Worm (Caenorhabditis elegans) whole organism, L4 larva: ENCODE data around the gene F53F1.3.

Experiments
- F10B5.3 ChIP-seq: sonication (generic microtip); optimal IDR thresholded peaks from 2 replicates; lab custom pipeline; 2016; ENCODE audit warnings: mild to moderate bottlenecking, missing genetic modification characterization, missing compliant biosample characterization
- F26F4.8 ChIP-seq: fragments of 200-800 bp; sonication (Bioruptor generic); conservative IDR thresholded peaks from 2 replicates; pipeline ENCODE4 v1.3.6; 2022; ENCODE audit warnings: missing genetic modification characterization, missing compliant biosample characterization
- F44E2.7 ChIP-seq: fragments of 200-800 bp; sonication (Bioruptor generic); IDR thresholded peaks from 2 replicates; pipeline ENCODE4 v2.1.2; 2022; ENCODE audit warnings: missing genetic modification characterization, missing compliant biosample characterization
- R02D3.7 ChIP-seq: fragments of 150-350 bp; sonication (generic microtip); optimal IDR thresholded peaks from 3 replicates; lab custom pipeline; 2014; ENCODE audit warnings: missing biosample characterization, missing genetic modification characterization
- T20F7.1 ChIP-seq: fragments of 200-800 bp; sonication (Bioruptor generic); optimal IDR thresholded peaks from 2 replicates; lab custom pipeline; 2018; ENCODE audit warnings: mild to moderate bottlenecking, missing genetic modification characterization, missing compliant biosample characterization
- Y5F2A.4 ChIP-seq: fragments of 200-800 bp; sonication (Bioruptor generic); optimal IDR thresholded peaks from 2 replicates; lab custom pipeline; 2018; ENCODE audit warnings: mild to moderate bottlenecking, missing genetic modification characterization, missing compliant biosample characterization
- Y75B8A.6 ChIP-seq: fragments of 200-800 bp; sonication (Bioruptor generic); IDR thresholded peaks from 2 replicates; pipeline ENCODE4 v1.3.6; 2022; ENCODE audit warnings: missing genetic modification reagents, missing genetic modification characterization, missing compliant biosample characterization
- ZK546.5 ChIP-seq, 2 experiments: sonication (generic microtip); optimal IDR thresholded peaks; 2 replicates each; lab custom pipeline; 2017; ENCODE audit warnings: missing biosample characterization in 2 of 2, missing genetic modification characterization in 2 of 2
- aha-1 ChIP-seq: fragments of 150-350 bp; peaks from one replicate; lab custom pipeline; 2014; ENCODE audit warnings: missing biosample characterization, missing genetic modification characterization
- aly-2 ChIP-seq: sonication (generic microtip); optimal IDR thresholded peaks from 2 replicates; lab custom pipeline; 2018; ENCODE audit warnings: missing biosample characterization, missing genetic modification characterization
- arid-1 ChIP-seq: fragments of 200-800 bp; sonication (Bioruptor generic); conservative IDR thresholded peaks from 2 replicates; pipeline ENCODE4 v1.3.6; 2022; ENCODE audit warnings: missing genetic modification reagents, missing genetic modification characterization, missing compliant biosample characterization
- attf-4 ChIP-seq: sonication (generic microtip); optimal IDR thresholded peaks from 3 replicates; lab custom pipeline; 2017; ENCODE audit warnings: missing biosample characterization, missing genetic modification characterization
- ceh-20 ChIP-seq: fragments of 200-800 bp; sonication (Bioruptor generic); IDR thresholded peaks from 2 replicates; pipeline ENCODE4 v1.3.6; 2022; ENCODE audit warnings: missing genetic modification reagents, missing genetic modification characterization, missing compliant biosample characterization
- ceh-28 ChIP-seq: fragments of 150-350 bp; optimal IDR thresholded peaks from 2 replicates; lab custom pipeline; 2014; ENCODE audit warnings: missing biosample characterization, missing genetic modification reagents, missing genetic modification characterization
- ceh-32 ChIP-seq: sonication (generic microtip); optimal IDR thresholded peaks from 2 replicates; lab custom pipeline; 2016; ENCODE audit warnings: mild to moderate bottlenecking, missing genetic modification characterization, missing compliant biosample characterization; ENCODE audit not compliant: poor library complexity
- ceh-82 ChIP-seq: sonication (generic microtip); optimal IDR thresholded peaks from 2 replicates; lab custom pipeline; 2017; ENCODE audit warnings: missing biosample characterization, missing genetic modification characterization
- ces-1 ChIP-seq: fragments of 150-350 bp; sonication (generic microtip); optimal IDR thresholded peaks from 4 replicates; lab custom pipeline; 2014; ENCODE audit warnings: missing biosample characterization, missing genetic modification reagents, missing genetic modification characterization
- cey-2 ChIP-seq: sonication (generic microtip); optimal IDR thresholded peaks from 3 replicates; lab custom pipeline; 2017; ENCODE audit warnings: missing genetic modification characterization, mild to moderate bottlenecking, missing compliant biosample characterization, antibody characterized with exemption, borderline replicate concordance; ENCODE audit not compliant: insufficient read depth
- ctbp-1 ChIP-seq: fragments of 200-800 bp; sonication (Bioruptor generic); IDR thresholded peaks from 2 replicates; pipeline ENCODE4 v1.3.6; 2022; ENCODE audit warnings: missing genetic modification reagents, missing genetic modification characterization, missing compliant biosample characterization
- daf-16 ChIP-seq, 3 experiments: sonication (generic microtip); optimal IDR thresholded peaks; 2 replicates each; lab custom pipeline; 2016 to 2017; ENCODE audit warnings: missing genetic modification characterization in 3 of 3, missing genetic modification reagents in 3 of 3, mild to moderate bottlenecking in 2 of 3, missing compliant biosample characterization in 2 of 3, missing biosample characterization in 1 of 3, moderate library complexity in 1 of 3
- daf-19 ChIP-seq: fragments of 200-800 bp; sonication (Bioruptor generic); conservative IDR thresholded peaks from 2 replicates; pipeline ENCODE4 v1.3.6; 2022; ENCODE audit warnings: missing genetic modification characterization, missing compliant biosample characterization
- duxl-1 ChIP-seq: sonication (generic microtip); optimal IDR thresholded peaks from 2 replicates; lab custom pipeline; 2016; ENCODE audit warnings: mild to moderate bottlenecking, missing genetic modification characterization, moderate library complexity, missing compliant biosample characterization; ENCODE audit not compliant: poor library complexity
- egl-27 ChIP-seq: sonication (generic microtip); optimal IDR thresholded peaks from 3 replicates; lab custom pipeline; 2017; ENCODE audit warnings: missing biosample characterization, missing genetic modification reagents, missing genetic modification characterization
- egl-43 ChIP-seq: fragments of 200-800 bp; sonication (Bioruptor generic); IDR thresholded peaks from 2 replicates; pipeline ENCODE4 v1.3.6; 2022; ENCODE audit warnings: missing genetic modification reagents, missing genetic modification characterization, missing compliant biosample characterization
- fkh-10 ChIP-seq: fragments of 150-350 bp; optimal IDR thresholded peaks from 2 replicates; lab custom pipeline; 2014; ENCODE audit warnings: missing biosample characterization, missing genetic modification reagents, missing genetic modification characterization
- fos-1 ChIP-seq: fragments of 150-350 bp; optimal IDR thresholded peaks from 2 replicates; lab custom pipeline; 2014; ENCODE audit warnings: missing biosample characterization, missing genetic modification characterization
- hif-1 ChIP-seq, 2 experiments: sonication (generic microtip); optimal IDR thresholded peaks; 2 replicates each; lab custom pipeline; 2016 to 2017; ENCODE audit warnings: missing compliant biosample characterization in 2 of 2, missing genetic modification characterization in 2 of 2, missing genetic modification reagents in 2 of 2, missing genotype in 2 of 2, mild to moderate bottlenecking in 1 of 2
- hlh-30 ChIP-seq: sonication (generic microtip); optimal IDR thresholded peaks from 2 replicates; lab custom pipeline; 2017; ENCODE audit warnings: antibody characterized with exemption, mild to moderate bottlenecking, missing genetic modification characterization, missing compliant biosample characterization; ENCODE audit not compliant: insufficient read depth
- lim-7 ChIP-seq: fragments of 200-800 bp; sonication (Bioruptor generic); IDR thresholded peaks from 2 replicates; pipeline ENCODE4 v1.3.6; 2022; ENCODE audit warnings: missing genetic modification characterization, missing compliant biosample characterization
- lin-1 ChIP-seq: fragments of 200-800 bp; sonication (Bioruptor generic); IDR thresholded peaks from 2 replicates; pipeline ENCODE4 v1.3.6; 2022; ENCODE audit warnings: missing genetic modification reagents, missing genetic modification characterization, missing compliant biosample characterization
- lin-29 ChIP-seq: fragments of 200-800 bp; sonication (Bioruptor generic); IDR thresholded peaks from 2 replicates; pipeline ENCODE4 v1.3.6; 2022; ENCODE audit warnings: missing genetic modification reagents, missing genetic modification characterization, missing compliant biosample characterization
- lin-38 ChIP-seq: fragments of 200-800 bp; sonication (Bioruptor generic); IDR thresholded peaks from 2 replicates; pipeline ENCODE4 v1.3.6; 2022; ENCODE audit warnings: missing genetic modification reagents, missing genetic modification characterization, missing compliant biosample characterization
- mep-1 ChIP-seq: fragments of 150-350 bp; sonication (generic microtip); optimal IDR thresholded peaks from 3 replicates; lab custom pipeline; 2014; ENCODE audit warnings: missing biosample characterization, missing genetic modification characterization
- mes-2 ChIP-seq: sonication (generic microtip); optimal IDR thresholded peaks from 2 replicates; lab custom pipeline; 2016; ENCODE audit warnings: missing genotype, mild to moderate bottlenecking, missing genetic modification characterization, missing compliant biosample characterization; ENCODE audit not compliant: poor library complexity, severe bottlenecking
- mxl-2 ChIP-seq: fragments of 200-800 bp; sonication (Bioruptor generic); conservative IDR thresholded peaks from 2 replicates; pipeline ENCODE4 v1.3.6; 2022; ENCODE audit warnings: missing genetic modification reagents, missing genetic modification characterization, missing compliant biosample characterization
- nhr-10 ChIP-seq: fragments of 150-350 bp; optimal IDR thresholded peaks from 2 replicates; lab custom pipeline; 2014; ENCODE audit warnings: missing biosample characterization, missing genetic modification characterization
- nhr-111 ChIP-seq: fragments of 200-800 bp; sonication (Bioruptor generic); optimal IDR thresholded peaks from 2 replicates; lab custom pipeline; 2018; ENCODE audit warnings: mild to moderate bottlenecking, missing genetic modification characterization, missing compliant biosample characterization
- nhr-237 ChIP-seq: sonication (generic microtip); optimal IDR thresholded peaks from 2 replicates; lab custom pipeline; 2017; ENCODE audit warnings: missing biosample characterization, missing genetic modification characterization
- nhr-48 ChIP-seq: sonication (generic microtip); optimal IDR thresholded peaks from 2 replicates; lab custom pipeline; 2016; ENCODE audit warnings: mild to moderate bottlenecking, missing genetic modification characterization, missing compliant biosample characterization
- nhr-76 ChIP-seq: fragments of 150-350 bp; optimal IDR thresholded peaks from 2 replicates; lab custom pipeline; 2014; ENCODE audit warnings: missing biosample characterization, missing genetic modification characterization
- pqm-1 ChIP-seq: sonication (generic microtip); optimal IDR thresholded peaks from 2 replicates; lab custom pipeline; 2017; ENCODE audit warnings: missing biosample characterization, missing genetic modification characterization
- sdz-12 ChIP-seq: fragments of 200-800 bp; sonication (Bioruptor generic); optimal IDR thresholded peaks from 2 replicates; lab custom pipeline; 2018; ENCODE audit warnings: mild to moderate bottlenecking, missing genetic modification characterization, missing compliant biosample characterization
- spr-1 ChIP-seq: sonication (generic microtip); optimal IDR thresholded peaks from 2 replicates; lab custom pipeline; 2016; ENCODE audit warnings: mild to moderate bottlenecking, missing genetic modification characterization, missing compliant biosample characterization
- tra-1 ChIP-seq: fragments of 200-800 bp; sonication (Bioruptor generic); IDR thresholded peaks from 2 replicates; pipeline ENCODE4 v1.3.6; 2022; ENCODE audit warnings: missing genetic modification reagents, missing genetic modification characterization, missing compliant biosample characterization
- unc-130 ChIP-seq: sonication (generic microtip); optimal IDR thresholded peaks from 2 replicates; lab custom pipeline; 2016; ENCODE audit warnings: missing genetic modification reagents, missing genetic modification characterization, missing compliant biosample characterization
- vab-7 ChIP-seq: fragments of 200-800 bp; sonication (Bioruptor generic); IDR thresholded peaks from 2 replicates; pipeline ENCODE4 v1.3.6; 2022; ENCODE audit warnings: missing genetic modification reagents, missing genetic modification characterization, missing compliant biosample characterization
- zip-11 ChIP-seq: fragments of 200-800 bp; sonication (Bioruptor generic); IDR thresholded peaks from 2 replicates; pipeline ENCODE4 v1.3.6; 2022; ENCODE audit warnings: missing genetic modification characterization, missing compliant biosample characterization
- zip-2 ChIP-seq: fragments of 150-350 bp; optimal IDR thresholded peaks from 2 replicates; lab custom pipeline; 2014; ENCODE audit warnings: missing biosample characterization, missing genetic modification characterization
- ztf-11 ChIP-seq: fragments of 150-350 bp; optimal IDR thresholded peaks from 2 replicates; lab custom pipeline; 2014; ENCODE audit warnings: missing biosample characterization, missing genetic modification characterization
- ztf-7 ChIP-seq: fragments of 150-350 bp; optimal IDR thresholded peaks from 2 replicates; lab custom pipeline; 2014; ENCODE audit warnings: missing biosample characterization, missing genetic modification characterization

Gene F53F1.3

ce11 chrV:13377130-13377529 is 30.9 kb upstream of the F53F1.3 start (continued):
- TF ChIP-seq lim-7 (no peak), zip-2 (tag; lab: Kevin White, UChicago) (no peak), daf-16 (GFP tag; optimal IDR thresholded peaks at IDR 0.05; lab: Kevin White, UChicago) (peak in 1 of 2 experiments; percentile 38), daf-16 (tag; optimal IDR thresholded peaks at IDR 0.05; lab: Kevin White, UChicago) (peak; percentile 93), ceh-32 (tag; lab: Kevin White, UChicago) (no peak), aly-2 (tag; lab: Kevin White, UChicago) (no peak), T20F7.1 (peak; percentile 41), R02D3.7 (no peak), fos-1 (tag; lab: Kevin White, UChicago) (no peak), hif-1 (tag; optimal IDR thresholded peaks at IDR 0.05; lab: Kevin White, UChicago) (peak in 1 of 2 experiments; percentile 27), pqm-1 (tag; lab: Kevin White, UChicago) (peak; percentile 52), tra-1 (GFP tag; lab: Robert Waterston, UW) (0 out of 2 replicates have a peak, but pooled peaks have one; percentile 44), zip-11 (GFP tag; lab: Robert Waterston, UW) (no peak), sdz-12 (no peak), fkh-10 (GFP tag; lab: Kevin White, UChicago) (no peak), arid-1 (GFP tag; lab: Robert Waterston, UW) (no peak), nhr-237 (tag; lab: Kevin White, UChicago) (no peak), ceh-82 (tag; lab: Kevin White, UChicago) (no peak), unc-130 (GFP tag; lab: Kevin White, UChicago) (no peak), nhr-76 (tag; lab: Kevin White, UChicago) (no peak), mep-1 (peak; percentile 66), daf-19 (GFP tag; lab: Robert Waterston, UW) (no peak), F44E2.7 (GFP tag; lab: Robert Waterston, UW) (no peak), ztf-7 (no peak), mes-2 (tag; lab: Kevin White, UChicago) (no peak), lin-1 (no peak), ztf-11 (no peak), vab-7 (no peak), Y75B8A.6 (GFP tag; lab: Robert Waterston, UW) (no peak), ZK546.5 (tag; optimal IDR thresholded peaks at IDR 0.05; lab: Kevin White, UChicago) (no peak), lin-38 (no peak), spr-1 (no peak), mxl-2 (GFP tag; lab: Robert Waterston, UW) (no peak), nhr-10 (tag; lab: Kevin White, UChicago) (no peak)

ce11 chrV:13380178-13380577 is 27.9 kb upstream of the F53F1.3 start, which contains the start of gene ifbp-1:
Gene ifbp-1, minus strand, starts transcription at chrV:13380262.
- TF ChIP-seq egl-43 (GFP tag; lab: Robert Waterston, UW): no peak
- no peak for TF ChIP-seq nhr-237 (tag; lab: Kevin White, UChicago)
- no peak for TF ChIP-seq zip-11 (GFP tag; lab: Robert Waterston, UW)
- no peak for TF ChIP-seq Y5F2A.4
- peak; percentile 64 for TF ChIP-seq mep-1
- no peak for TF ChIP-seq lin-38
- TF ChIP-seq ceh-28 (tag; lab: Kevin White, UChicago): no peak
- no peak for TF ChIP-seq nhr-48
- no peak for TF ChIP-seq duxl-1 (tag; lab: Kevin White, UChicago)
- TF ChIP-seq R02D3.7: no peak
- TF ChIP-seq ctbp-1 (GFP tag; lab: Robert Waterston, UW): no peak
- TF ChIP-seq ZK546.5 (tag; optimal IDR thresholded peaks at IDR 0.05; lab: Kevin White, UChicago): no peak
- TF ChIP-seq aha-1: peak; percentile 29
- no peak for TF ChIP-seq ceh-20
- TF ChIP-seq fos-1 (tag; lab: Kevin White, UChicago): no peak
- TF ChIP-seq lin-29 (GFP tag; lab: Robert Waterston, UW): no peak
- no peak for TF ChIP-seq egl-27
- no peak for TF ChIP-seq arid-1 (GFP tag; lab: Robert Waterston, UW)
- peak; percentile 74 for TF ChIP-seq hlh-30 (tag; lab: Kevin White, UChicago)
- TF ChIP-seq attf-4 (tag; lab: Kevin White, UChicago): no peak
- no peak for TF ChIP-seq lim-7
- TF ChIP-seq ces-1: no peak
- peak; percentile 14 for TF ChIP-seq nhr-10 (tag; lab: Kevin White, UChicago)
- TF ChIP-seq nhr-111 (GFP tag; lab: Kevin White, UChicago): no peak
- TF ChIP-seq F10B5.3: no peak
- TF ChIP-seq cey-2: peak; percentile 73
- no peak for TF ChIP-seq F26F4.8 (GFP tag; lab: Robert Waterston, UW)
